Worm (Caenorhabditis elegans) whole organism, L1 larva: ENCODE measurements around the gene sec-61.G.

Source experiments
- C16A3.4 ChIP-seq: fragments of 150-350 bp; optimal IDR thresholded peaks from 2 replicates; lab custom pipeline; 2014; ENCODE audit warnings: missing biosample characterization, missing genetic modification characterization
- aha-1 ChIP-seq: fragments of 150-350 bp; optimal IDR thresholded peaks from 2 replicates; lab custom pipeline; 2014; ENCODE audit warnings: missing biosample characterization, missing genetic modification characterization
- aly-2 ChIP-seq: fragments of 150-350 bp; optimal IDR thresholded peaks from 2 replicates; lab custom pipeline; 2014; ENCODE audit warnings: missing biosample characterization, missing genetic modification characterization
- ama-1 ChIP-seq: fragments of 150-350 bp; optimal IDR thresholded peaks from 2 replicates; lab custom pipeline; 2014
- blmp-1 ChIP-seq: fragments of 150-350 bp; optimal IDR thresholded peaks from 2 replicates; lab custom pipeline; 2014; ENCODE audit warnings: missing biosample characterization, missing genetic modification characterization
- ceh-82 ChIP-seq, 3 experiments: fragments of 150-350 bp in 1 of 3; sonication (generic microtip) in 2 of 3; optimal IDR thresholded peaks; 2 replicates each; lab custom pipeline; 2014 to 2017; ENCODE audit warnings: missing biosample characterization in 3 of 3, missing genetic modification characterization in 3 of 3
- ces-1 ChIP-seq: fragments of 150-350 bp; optimal IDR thresholded peaks from 2 replicates; lab custom pipeline; 2014; ENCODE audit warnings: missing biosample characterization, missing genetic modification reagents, missing genetic modification characterization
- dsc-1 ChIP-seq: sonication (generic microtip); optimal IDR thresholded peaks from 2 replicates; lab custom pipeline; 2016; ENCODE audit warnings: mild to moderate bottlenecking, missing genetic modification characterization, missing compliant biosample characterization
- elt-3 ChIP-seq, 6 experiments: fragments of 150-350 bp in 1 of 6; sonication (generic microtip); optimal IDR thresholded peaks; 2 replicates each; lab custom pipeline; 2017 to 2018; ENCODE audit warnings: missing biosample characterization in 6 of 6, missing genetic modification characterization in 6 of 6, inconsistent platforms in 1 of 6
- fkh-10 ChIP-seq: sonication (generic microtip); optimal IDR thresholded peaks from 2 replicates; lab custom pipeline; 2017; ENCODE audit warnings: missing biosample characterization, missing genetic modification reagents, missing genetic modification characterization
- hlh-4 ChIP-seq: sonication (generic microtip); optimal IDR thresholded peaks from 2 replicates; lab custom pipeline; 2016; ENCODE audit warnings: mild to moderate bottlenecking, missing genetic modification characterization, missing compliant biosample characterization
- lin-13 ChIP-seq: fragments of 150-350 bp; optimal IDR thresholded peaks from 2 replicates; lab custom pipeline; 2014; ENCODE audit warnings: missing biosample characterization, missing genetic modification reagents, missing genetic modification characterization
- lin-14 ChIP-seq: fragments of 200-800 bp; sonication (Bioruptor generic); optimal IDR thresholded peaks from 2 replicates; lab custom pipeline; 2018; ENCODE audit warnings: mild to moderate bottlenecking, missing genetic modification characterization, moderate library complexity, missing compliant biosample characterization
- lin-39 ChIP-seq: fragments of 150-350 bp; optimal IDR thresholded peaks from 2 replicates; lab custom pipeline; 2014; ENCODE audit warnings: missing biosample characterization, missing genetic modification reagents, missing genetic modification characterization
- lir-3 ChIP-seq: sonication (generic microtip); optimal IDR thresholded peaks from 2 replicates; lab custom pipeline; 2016; ENCODE audit warnings: mild to moderate bottlenecking, missing genetic modification characterization, moderate library complexity, missing compliant biosample characterization; ENCODE audit not compliant: poor library complexity
- lsy-2 ChIP-seq, 2 experiments: fragments of 150-350 bp; optimal IDR thresholded peaks; 2 replicates each; lab custom pipeline; 2014; ENCODE audit warnings: missing biosample characterization in 2 of 2, missing genetic modification characterization in 2 of 2
- mab-9 ChIP-seq: fragments of 200-800 bp; sonication (Bioruptor generic); IDR thresholded peaks from 2 replicates; pipeline ENCODE4 v1.3.6; 2022; ENCODE audit warnings: missing genetic modification reagents, missing genetic modification characterization, missing compliant biosample characterization
- mdl-1 ChIP-seq, 2 experiments: fragments of 150-350 bp; optimal IDR thresholded peaks; 2 replicates each; lab custom pipeline; 2014 to 2017; ENCODE audit warnings: missing biosample characterization in 2 of 2, missing genetic modification characterization in 2 of 2, inconsistent platforms in 1 of 2
- mep-1 ChIP-seq: fragments of 150-350 bp; optimal IDR thresholded peaks from 2 replicates; lab custom pipeline; 2014; ENCODE audit warnings: missing biosample characterization, missing genetic modification characterization
- nhr-20 ChIP-seq: sonication (generic microtip); optimal IDR thresholded peaks from 2 replicates; lab custom pipeline; 2016; ENCODE audit warnings: mild to moderate bottlenecking, missing genetic modification characterization, missing compliant biosample characterization
- nhr-28 ChIP-seq: fragments of 150-350 bp; optimal IDR thresholded peaks from 2 replicates; lab custom pipeline; 2014; ENCODE audit warnings: missing biosample characterization, missing genetic modification characterization
- nhr-71 ChIP-seq: sonication (generic microtip); optimal IDR thresholded peaks from 2 replicates; lab custom pipeline; 2016; ENCODE audit warnings: mild to moderate bottlenecking, missing genetic modification characterization, moderate library complexity, missing compliant biosample characterization
- nhr-76 ChIP-seq: sonication (generic microtip); optimal IDR thresholded peaks from 2 replicates; lab custom pipeline; 2017; ENCODE audit warnings: missing biosample characterization, missing genetic modification characterization
- nhr-84 ChIP-seq: sonication (generic microtip); optimal IDR thresholded peaks from 2 replicates; lab custom pipeline; 2017; ENCODE audit warnings: missing biosample characterization, missing genetic modification characterization
- pag-3 ChIP-seq: sonication (generic microtip); optimal IDR thresholded peaks from 2 replicates; lab custom pipeline; 2017; ENCODE audit warnings: missing genetic modification characterization, mild to moderate bottlenecking, missing compliant biosample characterization, antibody characterized with exemption, borderline replicate concordance; ENCODE audit not compliant: insufficient read depth
- pax-3 ChIP-seq: fragments of 200-800 bp; sonication (Bioruptor generic); optimal IDR thresholded peaks from 2 replicates; lab custom pipeline; 2018; ENCODE audit warnings: mild to moderate bottlenecking, missing genetic modification characterization, moderate library complexity, missing compliant biosample characterization
- rnt-1 ChIP-seq: sonication (generic microtip); optimal IDR thresholded peaks from 2 replicates; lab custom pipeline; 2016; ENCODE audit warnings: mild to moderate bottlenecking, missing genetic modification characterization, moderate library complexity, missing compliant biosample characterization
- snpc-4 ChIP-seq: fragments of 150-350 bp; optimal IDR thresholded peaks from 2 replicates; lab custom pipeline; 2014; ENCODE audit warnings: missing biosample characterization, missing genetic modification characterization
- snu-23 ChIP-seq: sonication (generic microtip); optimal IDR thresholded peaks from 2 replicates; lab custom pipeline; 2016; ENCODE audit warnings: missing genetic modification characterization, missing compliant biosample characterization
- sox-4 ChIP-seq: sonication (generic microtip); optimal IDR thresholded peaks from 2 replicates; lab custom pipeline; 2016; ENCODE audit warnings: missing genetic modification characterization, missing compliant biosample characterization
- sptf-1 ChIP-seq: fragments of 150-350 bp; optimal IDR thresholded peaks from 2 replicates; lab custom pipeline; 2014; ENCODE audit warnings: missing biosample characterization, missing genetic modification characterization
- tbx-2 ChIP-seq: sonication (generic microtip); optimal IDR thresholded peaks from 2 replicates; lab custom pipeline; 2016; ENCODE audit warnings: missing genetic modification characterization, missing compliant biosample characterization
- zag-1 ChIP-seq: fragments of 150-350 bp; optimal IDR thresholded peaks from 2 replicates; lab custom pipeline; 2014; ENCODE audit warnings: missing biosample characterization, missing genetic modification characterization
- zip-4 ChIP-seq: fragments of 200-800 bp; sonication (Bioruptor generic); optimal IDR thresholded peaks from 2 replicates; lab custom pipeline; 2018; ENCODE audit warnings: mild to moderate bottlenecking, missing genetic modification characterization, moderate library complexity, missing compliant biosample characterization

sec-61.G gene

ce11 chrV:10915922-10916321 lies 19.0 kb upstream of the sec-61.G start:
- peak; percentile 54 for TF ChIP-seq lin-14 (GFP tag; lab: Kevin White, UChicago)
- no peak for TF ChIP-seq tbx-2 (tag; lab: Kevin White, UChicago)
- peak; percentile 53 for TF ChIP-seq nhr-71 (tag; lab: Kevin White, UChicago)
- no peak for TF ChIP-seq sox-4 (tag; lab: Kevin White, UChicago)
- TF ChIP-seq blmp-1 (tag; lab: Kevin White, UChicago): no peak
- TF ChIP-seq lsy-2 (tag; optimal IDR thresholded peaks at IDR 0.05; lab: Kevin White, UChicago): peak in 1 of 2 experiments; percentile 36
- peak; percentile 44 for TF ChIP-seq rnt-1
- no peak for TF ChIP-seq zag-1 (tag; lab: Kevin White, UChicago)
- peak; percentile 19 for TF ChIP-seq nhr-20 (tag; lab: Kevin White, UChicago)

ce11 chrV:10909959-10910358 lies 13.0 kb upstream of the sec-61.G start:
- TF ChIP-seq nhr-71 (tag; lab: Kevin White, UChicago) (peak; percentile 51), lin-39 (tag; lab: Kevin White, UChicago) (peak; percentile 65), rnt-1 (peak; percentile 49), pax-3 (tag; lab: Kevin White, UChicago) (no peak), pag-3 (tag; lab: Kevin White, UChicago) (peak; percentile 5), lin-14 (GFP tag; lab: Kevin White, UChicago) (peak; percentile 44), elt-3 (tag; optimal IDR thresholded peaks at IDR 0.05; lab: Kevin White, UChicago) (no peak), lsy-2 (tag; optimal IDR thresholded peaks at IDR 0.05; lab: Kevin White, UChicago) (peak in 1 of 2 experiments; percentile 26)

- no peak for TF ChIP-seq lin-13 (GFP tag; lab: Kevin White, UChicago)
- no peak for TF ChIP-seq snpc-4 (tag; lab: Kevin White, UChicago)
- TF ChIP-seq hlh-4 (tag; lab: Kevin White, UChicago): no peak
- no peak for TF ChIP-seq C16A3.4 (tag; lab: Kevin White, UChicago)
- TF ChIP-seq mep-1 (tag; lab: Kevin White, UChicago): no peak
- no peak for TF ChIP-seq lir-3 (tag; lab: Kevin White, UChicago)
- TF ChIP-seq pag-3 (tag; lab: Kevin White, UChicago): no peak
- TF ChIP-seq nhr-84: no peak
- TF ChIP-seq aha-1 (tag; lab: Kevin White, UChicago): no peak
- TF ChIP-seq fkh-10: no peak
These were observed 12.1 kb upstream of the sec-61.G start, which contains the start of gene zzz-1 for ce11 chrV:10909071-10909470. Gene zzz-1 (minus strand): TSS chrV:10909171.

- TF ChIP-seq ama-1 (lab: Kevin White, UChicago): no peak
- TF ChIP-seq dsc-1 (tag; lab: Kevin White, UChicago): peak; percentile 23
- TF ChIP-seq lin-14 (GFP tag; lab: Kevin White, UChicago): peak; percentile 82
- peak; percentile 61 for TF ChIP-seq blmp-1 (tag; lab: Kevin White, UChicago)
- TF ChIP-seq fkh-10: peak; percentile 69
- TF ChIP-seq sptf-1 (tag; lab: Kevin White, UChicago): no peak
- no peak for TF ChIP-seq aha-1 (tag; lab: Kevin White, UChicago)
- peak in 1 of 3 experiments; percentile 32 for TF ChIP-seq ceh-82 (tag; optimal IDR thresholded peaks at IDR 0.05; lab: Kevin White, UChicago)
- peak; percentile 14 for TF ChIP-seq ces-1 (GFP tag; lab: Kevin White, UChicago)
- TF ChIP-seq snu-23: no peak
- TF ChIP-seq mab-9: no peak
- peak in 1 of 2 experiments; percentile 7 for TF ChIP-seq lsy-2 (tag; optimal IDR thresholded peaks at IDR 0.05; lab: Kevin White, UChicago)
These were observed 7.9 kb upstream of the sec-61.G start for ce11 chrV:10904795-10905194.

- TF ChIP-seq lin-14 (GFP tag; lab: Kevin White, UChicago): peak; percentile 40
- peak; percentile 4 for TF ChIP-seq dsc-1 (tag; lab: Kevin White, UChicago)
- TF ChIP-seq nhr-28 (tag; lab: Kevin White, UChicago): no peak
- TF ChIP-seq nhr-76 (tag; lab: Kevin White, UChicago): no peak
- TF ChIP-seq aly-2 (tag; lab: Kevin White, UChicago): no peak
- TF ChIP-seq zip-4 (GFP tag; lab: Kevin White, UChicago): no peak
- TF ChIP-seq mdl-1 (tag; optimal IDR thresholded peaks at IDR 0.05; lab: Kevin White, UChicago): no peak
- TF ChIP-seq, all 84 proteins: peak for 2
These were observed 6.8 kb upstream of the sec-61.G start, which contains the start of gene F32D8.15 for ce11 chrV:10903748-10904147. Gene F32D8.15 (plus strand): TSS chrV:10904048.
